Worm (Caenorhabditis elegans) whole organism, midembryonic: ENCODE measurements around the gene srw-41.

Source experiments
- cog-1 ChIP-seq: sonication (generic microtip); optimal IDR thresholded peaks from 2 replicates; lab custom pipeline; 2016; ENCODE audit warnings: missing genetic modification characterization, missing compliant biosample characterization
- ref-1 ChIP-seq: fragments of 200-800 bp; sonication (Bioruptor generic); conservative IDR thresholded peaks from 2 replicates; pipeline ENCODE4 v1.3.6; 2022; ENCODE audit warnings: missing genetic modification reagents, missing genetic modification characterization, missing compliant biosample characterization
- ztf-29 ChIP-seq: fragments of 200-800 bp; sonication (Bioruptor generic); IDR thresholded peaks from 2 replicates; pipeline ENCODE4 v1.3.6; 2022; ENCODE audit warnings: missing genetic modification reagents, missing genetic modification characterization, missing compliant biosample characterization

- TF ChIP-seq ztf-29 (GFP tag; lab: Robert Waterston, UW): no peak
- TF ChIP-seq cog-1: no peak
- no peak for TF ChIP-seq ref-1 (GFP tag; lab: Robert Waterston, UW)
Observed at ce11 chrV:16745214-16745613, 47.9 kb downstream of the srw-41 start.
